Worm (Caenorhabditis elegans) whole organism, mixed stage, embryonic: ENCODE results near the gene F59C12.4.
A peak's percentile ranks its signal among the peaks of the same experiment; 100 is the strongest.

Source experiments
- M03D4.4 ChIP-seq: sonication (generic microtip); optimal IDR thresholded peaks from 2 replicates; lab custom pipeline; 2017; ENCODE audit warnings: mild to moderate bottlenecking, missing genetic modification characterization, missing compliant biosample characterization
- bed-3 ChIP-seq: fragments of 200-800 bp; sonication (Bioruptor generic); optimal IDR thresholded peaks from 3 replicates; lab custom pipeline; 2018; ENCODE audit warnings: mild to moderate bottlenecking, missing genetic modification characterization, moderate library complexity, missing compliant biosample characterization
- blmp-1 ChIP-seq: fragments of 150-350 bp; optimal IDR thresholded peaks from 2 replicates; lab custom pipeline; 2014; ENCODE audit warnings: missing biosample characterization, missing genetic modification characterization
- ceh-39 ChIP-seq: fragments of 150-350 bp; optimal IDR thresholded peaks from 2 replicates; lab custom pipeline; 2014; ENCODE audit warnings: missing biosample characterization, missing genetic modification characterization
- ceh-43 ChIP-seq: fragments of 200-800 bp; sonication (Bioruptor generic); optimal IDR thresholded peaks from 2 replicates; lab custom pipeline; 2018; ENCODE audit warnings: mild to moderate bottlenecking, missing genetic modification characterization, moderate library complexity, missing compliant biosample characterization
- ceh-83 ChIP-seq: fragments of 200-800 bp; sonication (Bioruptor generic); optimal IDR thresholded peaks from 2 replicates; lab custom pipeline; 2018; ENCODE audit warnings: mild to moderate bottlenecking, missing genetic modification characterization, missing compliant biosample characterization
- ces-1 ChIP-seq: fragments of 150-350 bp; optimal IDR thresholded peaks from 2 replicates; lab custom pipeline; 2014; ENCODE audit warnings: missing biosample characterization, missing genetic modification reagents, missing genetic modification characterization
- cnd-1 ChIP-seq: fragments of 200-800 bp; sonication (Bioruptor generic); optimal IDR thresholded peaks from 2 replicates; lab custom pipeline; 2018; ENCODE audit warnings: mild to moderate bottlenecking, missing genetic modification characterization, missing compliant biosample characterization
- drap-1 ChIP-seq: fragments of 200-800 bp; sonication (Bioruptor generic); optimal IDR thresholded peaks from 3 replicates; lab custom pipeline; 2018; ENCODE audit warnings: mild to moderate bottlenecking, missing genetic modification characterization, missing compliant biosample characterization
- elt-1 ChIP-seq: sonication (generic microtip); optimal IDR thresholded peaks from 2 replicates; lab custom pipeline; 2017; ENCODE audit warnings: missing genetic modification characterization, mild to moderate bottlenecking, missing compliant biosample characterization, antibody characterized with exemption, moderate library complexity, borderline replicate concordance; ENCODE audit not compliant: insufficient read depth
- elt-3 ChIP-seq: fragments of 150-350 bp; optimal IDR thresholded peaks from 2 replicates; lab custom pipeline; 2014; ENCODE audit warnings: missing biosample characterization, missing genetic modification characterization
- flh-1 ChIP-seq: fragments of 200-800 bp; sonication (Bioruptor generic); optimal IDR thresholded peaks from 2 replicates; lab custom pipeline; 2018; ENCODE audit warnings: mild to moderate bottlenecking, missing genetic modification characterization, moderate library complexity, missing compliant biosample characterization
- ham-2 ChIP-seq: fragments of 200-800 bp; sonication (Bioruptor generic); optimal IDR thresholded peaks from 2 replicates; lab custom pipeline; 2018; ENCODE audit warnings: mild to moderate bottlenecking, missing genetic modification characterization, missing compliant biosample characterization
- hlh-1 ChIP-seq: fragments of 150-350 bp; optimal IDR thresholded peaks from 2 replicates; lab custom pipeline; 2014; ENCODE audit warnings: missing biosample characterization, missing genetic modification reagents, missing genetic modification characterization
- lin-13 ChIP-seq: fragments of 150-350 bp; optimal IDR thresholded peaks from 2 replicates; lab custom pipeline; 2014; ENCODE audit warnings: missing biosample characterization, missing genetic modification characterization
- lin-32 ChIP-seq: fragments of 200-800 bp; sonication (Bioruptor generic); optimal IDR thresholded peaks from 2 replicates; lab custom pipeline; 2018; ENCODE audit warnings: mild to moderate bottlenecking, missing genetic modification characterization, missing compliant biosample characterization
- lsy-2 ChIP-seq: fragments of 150-350 bp; optimal IDR thresholded peaks from 2 replicates; lab custom pipeline; 2014; ENCODE audit warnings: missing biosample characterization, missing genetic modification characterization
- mab-5 ChIP-seq: fragments of 150-350 bp; optimal IDR thresholded peaks from 2 replicates; lab custom pipeline; 2014; ENCODE audit warnings: missing biosample characterization, missing genetic modification characterization
- mep-1 ChIP-seq: fragments of 150-350 bp; optimal IDR thresholded peaks from 2 replicates; lab custom pipeline; 2017; ENCODE audit warnings: missing biosample characterization, missing genetic modification reagents, missing genetic modification characterization, inconsistent platforms
- mls-2 ChIP-seq: sonication (generic microtip); optimal IDR thresholded peaks from 2 replicates; lab custom pipeline; 2016; ENCODE audit warnings: mild to moderate bottlenecking, missing genetic modification characterization, moderate library complexity, missing compliant biosample characterization
- nhr-12 ChIP-seq: fragments of 150-350 bp; optimal IDR thresholded peaks from 2 replicates; lab custom pipeline; 2014; ENCODE audit warnings: missing biosample characterization, missing genetic modification characterization
- nhr-2 ChIP-seq: fragments of 150-350 bp; optimal IDR thresholded peaks from 2 replicates; lab custom pipeline; 2014; ENCODE audit warnings: missing biosample characterization, missing genetic modification characterization
- nhr-237 ChIP-seq: fragments of 150-350 bp; optimal IDR thresholded peaks from 2 replicates; lab custom pipeline; 2014; ENCODE audit warnings: missing biosample characterization, missing genetic modification characterization
- nhr-28 ChIP-seq: fragments of 150-350 bp; optimal IDR thresholded peaks from 2 replicates; lab custom pipeline; 2014; ENCODE audit warnings: missing biosample characterization, missing genetic modification characterization
- nhr-76 ChIP-seq: sonication (generic microtip); optimal IDR thresholded peaks from 2 replicates; lab custom pipeline; 2017; ENCODE audit warnings: missing biosample characterization, missing genetic modification characterization
- pha-4 ChIP-seq: fragments of 150-350 bp; optimal IDR thresholded peaks from 2 replicates; lab custom pipeline; 2018; ENCODE audit warnings: missing biosample characterization, missing genetic modification reagents, missing genetic modification characterization
- sem-2 ChIP-seq: fragments of 200-800 bp; sonication (Bioruptor generic); optimal IDR thresholded peaks from 2 replicates; lab custom pipeline; 2018; ENCODE audit warnings: mild to moderate bottlenecking, missing genetic modification characterization, missing compliant biosample characterization
- snpc-4 ChIP-seq: fragments of 150-350 bp; optimal IDR thresholded peaks from 2 replicates; lab custom pipeline; 2014; ENCODE audit warnings: missing biosample characterization, missing genetic modification characterization
- sptf-1 ChIP-seq: sonication (generic microtip); optimal IDR thresholded peaks from 2 replicates; lab custom pipeline; 2017; ENCODE audit warnings: mild to moderate bottlenecking, missing genetic modification characterization, moderate library complexity, missing compliant biosample characterization
- tbx-8 ChIP-seq: fragments of 200-800 bp; sonication (Bioruptor generic); optimal IDR thresholded peaks from 2 replicates; lab custom pipeline; 2018; ENCODE audit warnings: mild to moderate bottlenecking, missing genetic modification characterization, moderate library complexity, missing compliant biosample characterization
- unc-120 ChIP-seq: sonication (generic microtip); optimal IDR thresholded peaks from 2 replicates; lab custom pipeline; 2017; ENCODE audit warnings: missing genetic modification characterization, missing compliant biosample characterization; ENCODE audit not compliant: poor library complexity, severe bottlenecking
- unc-39 ChIP-seq: fragments of 150-350 bp; optimal IDR thresholded peaks from 2 replicates; lab custom pipeline; 2014; ENCODE audit warnings: missing biosample characterization, missing genetic modification characterization
- unc-62 ChIP-seq: fragments of 150-350 bp; optimal IDR thresholded peaks from 2 replicates; lab custom pipeline; 2014; ENCODE audit warnings: missing biosample characterization, missing genetic modification reagents, missing genetic modification characterization
- zip-8 ChIP-seq: fragments of 150-350 bp; optimal IDR thresholded peaks from 2 replicates; lab custom pipeline; 2014; ENCODE audit warnings: missing biosample characterization, missing genetic modification characterization
- ztf-11 ChIP-seq: fragments of 150-350 bp; optimal IDR thresholded peaks from 2 replicates; lab custom pipeline; 2014; ENCODE audit warnings: missing biosample characterization, missing genetic modification characterization

F59C12.4 gene

ce11 chrX:16613266-16613665 is 10.8 kb upstream of the F59C12.4 start, which contains the start of gene ain-1:
Gene ain-1 (plus strand): TSS chrX:16613451.
- no peak for TF ChIP-seq mep-1 (tag; lab: Kevin White, UChicago)
- no peak for TF ChIP-seq sptf-1 (tag; lab: Kevin White, UChicago)
- TF ChIP-seq ces-1 (GFP tag; lab: Kevin White, UChicago), result no peak
- TF ChIP-seq nhr-2 (tag; lab: Kevin White, UChicago), result no peak
- no peak for TF ChIP-seq zip-8
- no peak for TF ChIP-seq ztf-11
- no peak for TF ChIP-seq ham-2
- no peak for TF ChIP-seq nhr-237 (tag; lab: Kevin White, UChicago)
- no peak for TF ChIP-seq tbx-8 (GFP tag; lab: Kevin White, UChicago)
- TF ChIP-seq pha-4, result no peak
- no peak for TF ChIP-seq sem-2 (GFP tag; lab: Kevin White, UChicago)
- no peak for TF ChIP-seq mls-2 (tag; lab: Kevin White, UChicago)

ce11 chrX:16612293-16612946 is 10.0 kb upstream of the F59C12.4 start:
- TF ChIP-seq tbx-8 (GFP tag; lab: Kevin White, UChicago) (peak; percentile 21), lin-32 (GFP tag; lab: Kevin White, UChicago) (no peak), snpc-4 (tag; lab: Kevin White, UChicago) (no peak), sem-2 (GFP tag; lab: Kevin White, UChicago) (no peak), lin-13 (peak; percentile 89), blmp-1 (tag; lab: Kevin White, UChicago) (peak; percentile 13), nhr-76 (tag; lab: Kevin White, UChicago) (peak; percentile 38), unc-120 (tag; lab: Kevin White, UChicago) (peak; percentile 63), nhr-28 (tag; lab: Kevin White, UChicago) (no peak), lsy-2 (tag; lab: Kevin White, UChicago) (peak; percentile 79), mep-1 (tag; lab: Kevin White, UChicago) (peak; percentile 94), unc-62 (GFP tag; lab: Kevin White, UChicago) (peak; percentile 86), nhr-12 (peak; percentile 84), unc-39 (tag; lab: Kevin White, UChicago) (peak; percentile 90), ham-2 (peak; percentile 98), mls-2 (tag; lab: Kevin White, UChicago) (peak; percentile 95), bed-3 (GFP tag; lab: Kevin White, UChicago) (peak; percentile 17), ceh-39 (tag; lab: Kevin White, UChicago) (peak; percentile 83), elt-3 (tag; lab: Kevin White, UChicago) (peak; percentile 56), flh-1 (peak; percentile 13), nhr-237 (tag; lab: Kevin White, UChicago) (peak; percentile 92), M03D4.4 (peak; percentile 80), ceh-83 (GFP tag; lab: Kevin White, UChicago) (peak; percentile 71), elt-1 (tag; lab: Kevin White, UChicago) (peak; percentile 29), ces-1 (GFP tag; lab: Kevin White, UChicago) (peak; percentile 80), zip-8 (no peak), ztf-11 (peak; percentile 84), mab-5 (tag; lab: Kevin White, UChicago) (peak; percentile 6), pha-4 (peak; percentile 58), drap-1 (GFP tag; lab: Kevin White, UChicago) (peak; percentile 89), hlh-1 (tag; lab: Kevin White, UChicago) (peak; percentile 29), sptf-1 (tag; lab: Kevin White, UChicago) (peak; percentile 72), ceh-43 (GFP tag; lab: Kevin White, UChicago) (no peak), cnd-1 (peak; percentile 62), nhr-2 (tag; lab: Kevin White, UChicago) (peak; percentile 54)

- TF ChIP-seq cnd-1 (peak; percentile 75), hlh-1 (tag; lab: Kevin White, UChicago) (peak; percentile 45), zip-8 (no peak), lin-32 (GFP tag; lab: Kevin White, UChicago) (peak; percentile 46), nhr-2 (tag; lab: Kevin White, UChicago) (peak; percentile 21), ceh-83 (GFP tag; lab: Kevin White, UChicago) (no peak), unc-120 (tag; lab: Kevin White, UChicago) (peak; percentile 20), pha-4 (peak; percentile 6), lin-13 (no peak), ces-1 (GFP tag; lab: Kevin White, UChicago) (no peak), ham-2 (peak; percentile 33), M03D4.4 (peak; percentile 21), sptf-1 (tag; lab: Kevin White, UChicago) (no peak)
Observed at ce11 chrX:16611333-16612043, 9.1 kb upstream of the F59C12.4 start.
